Fruit fly (Drosophila melanogaster) whole organism, embryonic: ENCODE data around the gene CG12289.

Experiments used
- ATbp ChIP-seq: fragments of 200-800 bp; sonication (Bioruptor generic); optimal IDR thresholded peaks from 2 replicates; lab custom pipeline; 2017; ENCODE audit warnings: missing biosample characterization, mild to moderate bottlenecking, missing genetic modification characterization, missing genetic modification reagents
- CG10267 ChIP-seq: fragments of 200-800 bp; sonication (Bioruptor generic); optimal IDR thresholded peaks from 2 replicates; lab custom pipeline; 2018; ENCODE audit warnings: missing biosample characterization, mild to moderate bottlenecking, missing genetic modification characterization, moderate library complexity
- CG12769 ChIP-seq: fragments of 200-800 bp; sonication (Bioruptor generic); optimal IDR thresholded peaks from 2 replicates; lab custom pipeline; 2019; ENCODE audit warnings: missing biosample characterization, mild to moderate bottlenecking, missing genetic modification characterization, moderate library complexity
- CG14050 ChIP-seq: fragments of 200-800 bp; sonication (Bioruptor generic); IDR thresholded peaks from 3 replicates; pipeline ENCODE4 v1.3.6; 2022; ENCODE audit warnings: missing biosample characterization, missing genetic modification characterization
- CG14710 ChIP-seq: fragments of 200-800 bp; sonication (Bioruptor generic); optimal IDR thresholded peaks from 3 replicates; lab custom pipeline; 2019; ENCODE audit warnings: missing biosample characterization, mild to moderate bottlenecking, missing genetic modification characterization, moderate library complexity
- CG16779 ChIP-seq: fragments of 200-800 bp; sonication (Bioruptor generic); IDR thresholded peaks from 2 replicates; pipeline ENCODE4 v1.3.6; 2022; ENCODE audit warnings: missing biosample characterization, missing genetic modification characterization
- CG17612 ChIP-seq: fragments of 200-800 bp; sonication (Bioruptor generic); IDR thresholded peaks from 2 replicates; pipeline ENCODE4 v1.3.6; 2022; ENCODE audit warnings: missing biosample characterization, missing genetic modification characterization
- CG31365 ChIP-seq: fragments of 200-800 bp; sonication (Bioruptor generic); optimal IDR thresholded peaks from 2 replicates; lab custom pipeline; 2018; ENCODE audit warnings: missing biosample characterization, mild to moderate bottlenecking, missing genetic modification characterization
- CG32532 ChIP-seq: fragments of 200-800 bp; sonication (Bioruptor generic); IDR thresholded peaks from 2 replicates; pipeline ENCODE4 v1.3.6; 2022; ENCODE audit warnings: missing biosample characterization, missing genetic modification characterization
- CG4360 ChIP-seq: fragments of 200-800 bp; sonication (Bioruptor generic); IDR thresholded peaks from 2 replicates; pipeline ENCODE4 v1.3.6; 2022; ENCODE audit warnings: missing biosample characterization, missing genetic modification characterization
- CG5180 ChIP-seq: fragments of 200-800 bp; sonication (Bioruptor generic); optimal IDR thresholded peaks from 3 replicates; lab custom pipeline; 2017; ENCODE audit warnings: missing biosample characterization, missing genetic modification characterization, mild to moderate bottlenecking, moderate library complexity, missing genetic modification reagents
- CG5245 ChIP-seq: fragments of 200-800 bp; sonication (Bioruptor generic); optimal IDR thresholded peaks from 3 replicates; lab custom pipeline; 2016; ENCODE audit warnings: missing biosample characterization, missing genetic modification characterization
- CG6254 ChIP-seq: fragments of 200-800 bp; sonication (Bioruptor generic); optimal IDR thresholded peaks from 3 replicates; lab custom pipeline; 2017; ENCODE audit warnings: mild to moderate bottlenecking, missing biosample characterization, missing genetic modification reagents, missing genetic modification characterization
- CG7963 ChIP-seq: fragments of 200-800 bp; sonication (Bioruptor generic); IDR thresholded peaks from 3 replicates; pipeline ENCODE4 v1.3.6; 2022; ENCODE audit warnings: missing biosample characterization, missing genetic modification characterization; ENCODE audit not compliant: partially characterized antibody
- CG8089 ChIP-seq: fragments of 200-800 bp; sonication (Bioruptor generic); optimal IDR thresholded peaks from 3 replicates; lab custom pipeline; 2016; ENCODE audit warnings: missing biosample characterization, missing genetic modification characterization
- CG9932 ChIP-seq: fragments of 200-800 bp; sonication (Bioruptor generic); IDR thresholded peaks from 2 replicates; pipeline ENCODE4 v1.3.6; 2022; ENCODE audit warnings: missing biosample characterization, missing genetic modification characterization
- Dbx ChIP-seq: fragments of 200-800 bp; sonication (Bioruptor generic); IDR thresholded peaks from 3 replicates; pipeline ENCODE4 v1.3.6; 2022; ENCODE audit warnings: missing biosample characterization, missing genetic modification characterization
- Fer2 ChIP-seq: fragments of 200-800 bp; sonication (Bioruptor generic); optimal IDR thresholded peaks from 2 replicates; lab custom pipeline; 2018; ENCODE audit warnings: missing biosample characterization, mild to moderate bottlenecking, missing genetic modification characterization, moderate library complexity
- HLH3B ChIP-seq: fragments of 200-800 bp; sonication (Bioruptor generic); IDR thresholded peaks from 2 replicates; pipeline ENCODE4 v1.3.6; 2022; ENCODE audit warnings: missing biosample characterization, missing genetic modification characterization
- HLH54F ChIP-seq: fragments of 200-800 bp; sonication (Bioruptor generic); optimal IDR thresholded peaks from 3 replicates; lab custom pipeline; 2016; ENCODE audit warnings: missing biosample characterization, missing genetic modification characterization
- HLHmδ ChIP-seq: fragments of 200-800 bp; sonication (Bioruptor generic); optimal IDR thresholded peaks from 2 replicates; lab custom pipeline; 2018; ENCODE audit warnings: missing biosample characterization, mild to moderate bottlenecking, missing genetic modification characterization, moderate library complexity
- Lim3 ChIP-seq: fragments of 200-800 bp; sonication (Bioruptor generic); IDR thresholded peaks from 2 replicates; pipeline ENCODE4 v1.3.6; 2022; ENCODE audit warnings: missing biosample characterization, missing genetic modification characterization
- Ravus ChIP-seq: fragments of 200-800 bp; sonication (Bioruptor generic); IDR thresholded peaks from 2 replicates; pipeline ENCODE4 v1.3.6; 2022; ENCODE audit warnings: missing biosample characterization, missing genetic modification characterization
- amos ChIP-seq: fragments of 200-800 bp; sonication (Bioruptor generic); IDR thresholded peaks from 2 replicates; pipeline ENCODE4 v1.3.6; 2022; ENCODE audit warnings: missing biosample characterization, missing genetic modification characterization; ENCODE audit not compliant: partially characterized antibody
- cg ChIP-seq: fragments of 200-800 bp; sonication (Bioruptor generic); optimal IDR thresholded peaks from 3 replicates; lab custom pipeline; 2019; ENCODE audit warnings: missing biosample characterization, mild to moderate bottlenecking, missing genetic modification characterization, moderate library complexity
- da ChIP-seq: fragments of 200-800 bp; sonication (Bioruptor generic); optimal IDR thresholded peaks from 2 replicates; lab custom pipeline; 2016; ENCODE audit warnings: missing biosample characterization, missing genetic modification characterization
- dmrt11E ChIP-seq: fragments of 200-800 bp; sonication (Bioruptor generic); optimal IDR thresholded peaks from 3 replicates; lab custom pipeline; 2018; ENCODE audit warnings: missing biosample characterization, mild to moderate bottlenecking, missing genetic modification characterization, moderate library complexity
- dysf ChIP-seq: fragments of 200-800 bp; sonication (Bioruptor generic); IDR thresholded peaks from 3 replicates; pipeline ENCODE4 v1.3.6; 2022; ENCODE audit warnings: missing biosample characterization, missing genetic modification characterization
- esg ChIP-seq: fragments of 200-800 bp; sonication (Bioruptor generic); conservative IDR thresholded peaks from 2 replicates; pipeline ENCODE4 v1.3.6; 2022; ENCODE audit warnings: missing biosample characterization, missing genetic modification characterization
- gcm ChIP-seq: fragments of 200-800 bp; sonication (Bioruptor generic); optimal IDR thresholded peaks from 2 replicates; lab custom pipeline; 2019; ENCODE audit warnings: missing biosample characterization, mild to moderate bottlenecking, missing genetic modification characterization, moderate library complexity
- gcm2 ChIP-seq: fragments of 200-800 bp; sonication (Bioruptor generic); optimal IDR thresholded peaks from 2 replicates; lab custom pipeline; 2016; ENCODE audit warnings: missing biosample characterization, missing genetic modification characterization
- gsb-n ChIP-seq: fragments of 200-800 bp; sonication (Bioruptor generic); optimal IDR thresholded peaks from 3 replicates; lab custom pipeline; 2018; ENCODE audit warnings: missing biosample characterization, mild to moderate bottlenecking, missing genetic modification characterization
- hbn ChIP-seq: fragments of 200-800 bp; sonication (Bioruptor generic); IDR thresholded peaks from 2 replicates; pipeline ENCODE4 v1.3.6; 2022; ENCODE audit warnings: missing biosample characterization, missing genetic modification characterization; ENCODE audit not compliant: partially characterized antibody
- jing ChIP-seq: fragments of 200-800 bp; sonication (Bioruptor generic); optimal IDR thresholded peaks from 2 replicates; lab custom pipeline; 2018; ENCODE audit warnings: missing biosample characterization, mild to moderate bottlenecking, missing genetic modification characterization
- lov ChIP-seq, 2 experiments: fragments of 200-800 bp in 1 of 2; fragments of >200 bp in 1 of 2; sonication (Bioruptor generic) in 1 of 2; IDR thresholded peaks in 1 of 2; optimal IDR thresholded peaks in 1 of 2; 2 replicates in 1 of 2; 3 replicates in 1 of 2; pipeline versions ENCODE4 v1.3.6 to Lab custom; 2017 to 2022; ENCODE audit warnings: missing biosample characterization in 1 of 2, missing genetic modification characterization in 1 of 2
- luna ChIP-seq: fragments of 200-800 bp; sonication (Bioruptor generic); optimal IDR thresholded peaks from 2 replicates; lab custom pipeline; 2016; ENCODE audit warnings: missing biosample characterization, missing genetic modification characterization
- mam ChIP-seq: fragments of 200-800 bp; sonication (Bioruptor generic); optimal IDR thresholded peaks from 3 replicates; lab custom pipeline; 2016; ENCODE audit warnings: missing biosample characterization, missing genetic modification characterization
- nau ChIP-seq: fragments of 200-800 bp; sonication (Bioruptor generic); optimal IDR thresholded peaks from 3 replicates; lab custom pipeline; 2017; ENCODE audit warnings: missing biosample characterization, mild to moderate bottlenecking, missing genetic modification characterization, missing genetic modification reagents
- nmo ChIP-seq: fragments of 200-800 bp; sonication (Bioruptor generic); optimal IDR thresholded peaks from 2 replicates; lab custom pipeline; 2018; ENCODE audit warnings: missing biosample characterization, mild to moderate bottlenecking, missing genetic modification characterization, moderate library complexity
- otp ChIP-seq: fragments of 200-800 bp; sonication (Bioruptor generic); IDR thresholded peaks from 3 replicates; pipeline ENCODE4, ENCODE4 v1.3.6; 2022; ENCODE audit warnings: missing biosample characterization, missing genetic modification characterization
- peb ChIP-seq: fragments of 200-800 bp; sonication (Bioruptor generic); IDR thresholded peaks from 2 replicates; pipeline ENCODE4 v1.3.6; 2022; ENCODE audit warnings: missing biosample characterization, missing genetic modification characterization
- phol ChIP-seq: fragments of 200-800 bp; sonication (Bioruptor generic); optimal IDR thresholded peaks from 3 replicates; lab custom pipeline; 2018; ENCODE audit warnings: missing biosample characterization, mild to moderate bottlenecking, missing genetic modification characterization, moderate library complexity
- sc ChIP-seq, 3 experiments: fragments of >200 bp in 2 of 3; fragments of 200-800 bp in 1 of 3; sonication (Bioruptor generic) in 1 of 3; optimal IDR thresholded peaks; 2 replicates in 2 of 3; 3 replicates in 1 of 3; lab custom pipeline; 2017; ENCODE audit warnings: mild to moderate bottlenecking in 1 of 3, missing biosample characterization in 1 of 3, missing genetic modification characterization in 1 of 3, missing genetic modification reagents in 1 of 3
- shn ChIP-seq: fragments of 200-800 bp; sonication (Bioruptor generic); optimal IDR thresholded peaks from 3 replicates; lab custom pipeline; 2016; ENCODE audit warnings: missing biosample characterization, missing genetic modification characterization
- tgo ChIP-seq: fragments of 200-800 bp; sonication (Bioruptor generic); IDR thresholded peaks from 3 replicates; pipeline ENCODE4 v1.3.6; 2022; ENCODE audit warnings: missing biosample characterization, missing genetic modification characterization
- wor ChIP-seq: fragments of 200-800 bp; sonication (Bioruptor generic); IDR thresholded peaks from 2 replicates; pipeline ENCODE4 v1.3.6; 2022; ENCODE audit warnings: missing biosample characterization, missing genetic modification characterization
- yki ChIP-seq: fragments of >200 bp; optimal IDR thresholded peaks from 3 replicates; lab custom pipeline; 2018

Gene CG12289

DNA sequence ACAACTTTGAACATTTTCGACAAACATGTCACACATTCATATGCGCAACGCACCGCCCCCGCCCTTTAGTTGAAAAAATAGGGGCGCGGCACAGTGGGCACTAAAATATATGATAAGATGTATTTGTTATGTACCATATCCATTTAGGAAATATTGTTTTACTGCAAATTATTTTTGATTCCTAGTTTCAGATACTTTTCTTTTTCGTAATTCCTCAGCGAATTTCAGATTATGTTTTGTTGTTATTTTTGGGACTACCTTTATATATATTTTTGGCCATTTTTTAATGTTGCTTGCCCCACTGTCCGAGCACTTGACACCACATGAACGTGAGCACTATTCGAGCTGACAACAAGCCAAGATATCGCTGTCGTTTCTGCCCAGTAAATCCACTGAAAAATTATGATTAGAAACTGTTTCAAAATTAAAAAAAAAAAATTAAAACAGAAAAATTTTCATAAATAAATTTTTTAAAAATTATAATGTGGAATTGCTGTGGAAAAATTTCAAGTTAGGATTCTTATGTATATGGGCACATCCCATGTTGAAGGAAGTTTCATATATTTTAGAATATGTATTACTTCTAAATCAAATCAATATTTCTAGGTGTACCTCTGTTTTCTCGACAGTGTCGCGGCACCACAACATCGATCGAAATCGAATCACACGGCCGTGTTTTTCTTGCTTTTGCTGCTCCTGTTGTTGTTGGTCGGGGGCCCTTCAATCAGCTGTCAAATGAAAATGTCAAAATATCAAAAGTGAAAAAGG is 40.8 kb downstream of the CG12289 start (continued):
- TF ChIP-seq CG4360 (GFP tag; lab: Robert Waterston, UW) (peak; percentile 92), CG12769 (tag; lab: Kevin White, UChicago) (no peak), jing (peak; percentile 39), CG8089 (GFP tag; lab: Kevin White, UChicago) (peak; percentile 61), gcm2 (GFP tag; lab: Kevin White, UChicago) (peak; percentile 23), hbn (no peak), CG5245 (peak; percentile 86), lov (optimal IDR thresholded peaks at IDR 0.05; lab: Kevin White, UChicago) (no peak), lov (GFP tag; IDR thresholded peaks at IDR 0.05; lab: Robert Waterston, UW) (peak; percentile 88), CG31365 (peak; percentile 35), da (GFP tag; lab: Kevin White, UChicago) (peak; percentile 46), peb (GFP tag; lab: Robert Waterston, UW) (peak; percentile 71; the same call in 1 of the 2 replicates), otp (GFP tag; lab: Robert Waterston, UW) (peak; percentile 87), CG17612 (GFP tag; lab: Robert Waterston, UW) (peak; percentile 64; the same call in 1 of the 2 replicates), yki (lab: Kevin White, UChicago) (no peak), CG14710 (tag; lab: Kevin White, UChicago) (peak; percentile 93), CG9932 (GFP tag; lab: Robert Waterston, UW) (peak; percentile 71), Fer2 (tag; lab: Kevin White, UChicago) (peak; percentile 62), shn (GFP tag; lab: Kevin White, UChicago) (peak; percentile 51), amos (no peak), Dbx (peak; percentile 82; the same call in 1 of the 3 replicates), CG6254 (peak; percentile 92), mam (GFP tag; lab: Kevin White, UChicago) (peak; percentile 51), CG16779 (GFP tag; lab: Robert Waterston, UW) (no peak), CG10267 (tag; lab: Kevin White, UChicago) (peak; percentile 88), CG7963 (GFP tag; lab: Robert Waterston, UW) (peak; percentile 60; the same call in 2 of the 3 replicates), HLHmδ (GFP tag; lab: Kevin White, UChicago) (no peak), tgo (GFP tag; lab: Robert Waterston, UW) (peak; percentile 92), HLH3B (GFP tag; lab: Robert Waterston, UW) (peak; percentile 86), CG5180 (peak; percentile 70), dysf (peak; percentile 95), phol (tag; lab: Kevin White, UChicago) (peak; percentile 93)
- TF ChIP-seq, all 482 proteins: peak for 398

DNA sequence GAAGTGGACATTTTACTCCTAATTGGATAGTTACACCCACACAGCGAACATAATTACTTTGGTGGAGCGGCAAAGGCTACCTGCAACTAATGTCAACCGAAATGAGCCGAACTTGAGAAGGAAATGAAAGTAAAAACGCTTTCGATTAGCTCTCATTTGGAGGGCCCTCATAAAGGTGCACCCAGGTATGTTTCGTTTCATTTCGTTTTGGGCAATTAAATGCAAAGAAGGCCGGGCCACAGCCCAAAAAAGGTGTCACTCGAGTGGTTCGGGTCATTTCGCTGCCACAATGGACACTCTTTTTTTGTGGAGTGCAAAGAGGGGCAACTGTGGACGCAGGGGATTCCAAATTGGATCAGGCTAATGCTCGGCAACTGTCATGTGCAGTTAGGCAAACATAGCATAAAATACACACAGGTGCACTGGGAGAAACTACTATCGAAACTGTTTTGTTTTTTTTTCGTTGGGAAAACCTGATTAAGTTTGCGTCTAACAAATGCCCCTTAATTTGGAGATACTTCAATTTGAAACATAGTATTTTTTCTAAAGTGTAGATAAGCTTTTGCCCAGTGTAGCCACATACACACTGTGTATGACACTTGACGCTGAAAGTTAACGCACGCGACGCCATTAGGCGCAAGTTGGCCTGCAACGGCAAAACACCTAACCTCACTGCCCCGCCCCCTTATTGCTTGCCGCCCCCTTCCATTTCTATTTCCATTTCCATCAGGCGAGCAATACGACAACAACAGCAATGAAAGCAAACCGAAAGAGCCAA is 41.6 kb downstream of the CG12289 start:
- TF ChIP-seq gcm (GFP tag; lab: Kevin White, UChicago) (peak; percentile 56), ATbp (GFP tag; lab: Kevin White, UChicago) (peak; percentile 87), hbn (no peak), gsb-n (tag; lab: Kevin White, UChicago) (peak; percentile 85), nmo (GFP tag; lab: Kevin White, UChicago) (peak; percentile 88), esg (peak; percentile 88), CG32532 (peak; percentile 80), dmrt11E (tag; lab: Kevin White, UChicago) (peak; percentile 89), Ravus (GFP tag; lab: Robert Waterston, UW) (peak; percentile 81), HLH54F (GFP tag; lab: Kevin White, UChicago) (peak; percentile 33), cg (GFP tag; lab: Kevin White, UChicago) (no peak), CG14050 (GFP tag; lab: Robert Waterston, UW) (peak; percentile 76), nau (GFP tag; lab: Kevin White, UChicago) (peak; percentile 68), Lim3 (GFP tag; lab: Robert Waterston, UW) (peak; percentile 75), luna (GFP tag; lab: Kevin White, UChicago) (no peak), wor (GFP tag; lab: Robert Waterston, UW) (peak; percentile 91), sc (optimal IDR thresholded peaks at IDR 0.05; lab: Kevin White, UChicago) (no peak), sc (GFP tag; optimal IDR thresholded peaks at IDR 0.05; lab: Kevin White, UChicago) (peak; percentile 75)
